Worm (Caenorhabditis elegans) whole organism, L1 larva: Measurements from ENCODE around the gene acs-1.

ENCODE experiments used
- aly-2 ChIP-seq: fragments of 150-350 bp; optimal IDR thresholded peaks from 2 replicates; lab custom pipeline; 2014; ENCODE audit warnings: missing biosample characterization, missing genetic modification characterization
- blmp-1 ChIP-seq: fragments of 150-350 bp; optimal IDR thresholded peaks from 2 replicates; lab custom pipeline; 2014; ENCODE audit warnings: missing biosample characterization, missing genetic modification characterization
- ceh-8 ChIP-seq: fragments of 200-800 bp; sonication (Bioruptor generic); optimal IDR thresholded peaks from 2 replicates; lab custom pipeline; 2018; ENCODE audit warnings: mild to moderate bottlenecking, missing genetic modification characterization, moderate library complexity, missing compliant biosample characterization
- ceh-82 ChIP-seq, 3 experiments: fragments of 150-350 bp in 1 of 3; sonication (generic microtip) in 2 of 3; optimal IDR thresholded peaks; 2 replicates each; lab custom pipeline; 2014 to 2017; ENCODE audit warnings: missing biosample characterization in 3 of 3, missing genetic modification characterization in 3 of 3
- ceh-88 ChIP-seq: fragments of 200-800 bp; sonication (Bioruptor generic); IDR thresholded peaks from 2 replicates; pipeline ENCODE4 v1.3.6; 2022; ENCODE audit warnings: missing genetic modification characterization, missing compliant biosample characterization
- ces-1 ChIP-seq: fragments of 150-350 bp; optimal IDR thresholded peaks from 2 replicates; lab custom pipeline; 2014; ENCODE audit warnings: missing biosample characterization, missing genetic modification reagents, missing genetic modification characterization
- egl-13 ChIP-seq: sonication (generic microtip); optimal IDR thresholded peaks from 2 replicates; lab custom pipeline; 2016; ENCODE audit warnings: missing genotype, missing genetic modification reagents, missing genetic modification characterization, missing compliant biosample characterization
- elt-2 ChIP-seq: sonication (generic microtip); optimal IDR thresholded peaks from 2 replicates; lab custom pipeline; 2016; ENCODE audit warnings: missing genetic modification characterization, mild to moderate bottlenecking, inconsistent platforms, missing compliant biosample characterization, missing genetic modification reagents
- ets-5 ChIP-seq: fragments of 200-800 bp; sonication (Bioruptor generic); IDR thresholded peaks from 2 replicates; pipeline ENCODE4 v1.3.6; 2022; ENCODE audit warnings: missing genetic modification characterization, missing compliant biosample characterization
- grh-1 ChIP-seq: fragments of 200-800 bp; sonication (Bioruptor generic); IDR thresholded peaks from 2 replicates; pipeline ENCODE4 v1.3.6; 2022; ENCODE audit warnings: missing genetic modification reagents, missing genetic modification characterization, missing compliant biosample characterization
- hlh-4 ChIP-seq: sonication (generic microtip); optimal IDR thresholded peaks from 2 replicates; lab custom pipeline; 2016; ENCODE audit warnings: mild to moderate bottlenecking, missing genetic modification characterization, missing compliant biosample characterization
- irx-1 ChIP-seq: sonication (generic microtip); optimal IDR thresholded peaks from 2 replicates; lab custom pipeline; 2016; ENCODE audit warnings: missing genetic modification characterization, missing compliant biosample characterization
- jun-1 ChIP-seq: fragments of 150-350 bp; optimal IDR thresholded peaks from 2 replicates; lab custom pipeline; 2014; ENCODE audit warnings: missing biosample characterization, missing genetic modification reagents, missing genetic modification characterization
- lin-14 ChIP-seq: fragments of 200-800 bp; sonication (Bioruptor generic); optimal IDR thresholded peaks from 2 replicates; lab custom pipeline; 2018; ENCODE audit warnings: mild to moderate bottlenecking, missing genetic modification characterization, moderate library complexity, missing compliant biosample characterization
- lin-35 ChIP-seq, 2 experiments: fragments of 150-350 bp; optimal IDR thresholded peaks; 2 replicates each; lab custom pipeline; 2014; ENCODE audit warnings: missing biosample characterization in 2 of 2, missing genetic modification characterization in 2 of 2, missing genetic modification reagents in 2 of 2
- lir-3 ChIP-seq: sonication (generic microtip); optimal IDR thresholded peaks from 2 replicates; lab custom pipeline; 2016; ENCODE audit warnings: mild to moderate bottlenecking, missing genetic modification characterization, moderate library complexity, missing compliant biosample characterization; ENCODE audit not compliant: poor library complexity
- mef-2 ChIP-seq: fragments of 150-350 bp; optimal IDR thresholded peaks from 2 replicates; lab custom pipeline; 2014; ENCODE audit warnings: missing biosample characterization, missing genetic modification characterization
- nhr-12 ChIP-seq: sonication (generic microtip); optimal IDR thresholded peaks from 2 replicates; lab custom pipeline; 2017; ENCODE audit warnings: missing biosample characterization, missing genetic modification characterization
- nhr-237 ChIP-seq: fragments of 150-350 bp; optimal IDR thresholded peaks from 2 replicates; lab custom pipeline; 2014; ENCODE audit warnings: missing biosample characterization, missing genetic modification characterization
- nhr-71 ChIP-seq: sonication (generic microtip); optimal IDR thresholded peaks from 2 replicates; lab custom pipeline; 2016; ENCODE audit warnings: mild to moderate bottlenecking, missing genetic modification characterization, moderate library complexity, missing compliant biosample characterization
- nhr-76 ChIP-seq: sonication (generic microtip); optimal IDR thresholded peaks from 2 replicates; lab custom pipeline; 2017; ENCODE audit warnings: missing biosample characterization, missing genetic modification characterization
- nhr-84 ChIP-seq: sonication (generic microtip); optimal IDR thresholded peaks from 2 replicates; lab custom pipeline; 2017; ENCODE audit warnings: missing biosample characterization, missing genetic modification characterization
- nhr-85 ChIP-seq: sonication (generic microtip); peaks from one replicate; lab custom pipeline; 2016; ENCODE audit warnings: missing genetic modification characterization, inconsistent platforms, missing compliant biosample characterization
- nhr-90 ChIP-seq: sonication (generic microtip); optimal IDR thresholded peaks from 2 replicates; lab custom pipeline; 2016; ENCODE audit warnings: mild to moderate bottlenecking, missing genetic modification characterization, missing compliant biosample characterization; ENCODE audit not compliant: poor library complexity
- pqm-1 ChIP-seq: sonication (generic microtip); optimal IDR thresholded peaks from 3 replicates; lab custom pipeline; 2017; ENCODE audit warnings: missing biosample characterization, missing genetic modification characterization
- snpc-4 ChIP-seq: fragments of 150-350 bp; optimal IDR thresholded peaks from 2 replicates; lab custom pipeline; 2014; ENCODE audit warnings: missing biosample characterization, missing genetic modification characterization
- sox-4 ChIP-seq: sonication (generic microtip); optimal IDR thresholded peaks from 2 replicates; lab custom pipeline; 2016; ENCODE audit warnings: missing genetic modification characterization, missing compliant biosample characterization
- swsn-7 ChIP-seq: sonication (generic microtip); optimal IDR thresholded peaks from 2 replicates; lab custom pipeline; 2016; ENCODE audit warnings: missing genetic modification characterization, missing compliant biosample characterization
- tlp-1 ChIP-seq: fragments of 150-350 bp; optimal IDR thresholded peaks from 2 replicates; lab custom pipeline; 2014; ENCODE audit warnings: missing biosample characterization, missing genetic modification characterization
- unc-30 ChIP-seq: sonication (generic microtip); optimal IDR thresholded peaks from 2 replicates; lab custom pipeline; 2017; ENCODE audit warnings: missing biosample characterization, missing genetic modification characterization
- zag-1 ChIP-seq: fragments of 150-350 bp; optimal IDR thresholded peaks from 2 replicates; lab custom pipeline; 2014; ENCODE audit warnings: missing biosample characterization, missing genetic modification characterization
- ztf-4 ChIP-seq: fragments of 150-350 bp; optimal IDR thresholded peaks from 2 replicates; lab custom pipeline; 2014; ENCODE audit warnings: missing biosample characterization, missing genetic modification characterization

Gene acs-1

DNA sequence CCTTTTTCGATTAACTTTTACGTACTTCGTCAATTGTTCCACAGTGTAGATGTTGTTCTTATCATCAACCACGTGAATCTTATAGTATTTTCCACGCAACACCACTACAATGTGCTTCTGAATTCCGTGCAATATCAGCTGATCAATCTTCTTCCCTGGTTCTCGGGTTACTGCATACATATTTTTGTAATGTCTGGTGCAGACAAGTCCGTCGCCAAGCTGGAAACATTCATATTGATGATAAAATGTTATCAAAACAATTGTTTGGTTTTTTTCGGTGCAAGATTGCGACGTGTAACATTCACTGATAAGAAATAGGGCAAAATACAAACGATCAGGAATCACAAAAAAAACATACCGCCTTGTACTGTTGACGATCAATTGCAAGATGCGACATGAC is 32.3 kb upstream of the acs-1 start:
- TF ChIP-seq lin-35 (GFP tag; optimal IDR thresholded peaks at IDR 0.05; lab: Kevin White, UChicago) (peak in 1 of 2 experiments; percentile 8), elt-2 (tag; lab: Kevin White, UChicago) (peak; percentile 67), nhr-237 (tag; lab: Kevin White, UChicago) (no peak)

DNA sequence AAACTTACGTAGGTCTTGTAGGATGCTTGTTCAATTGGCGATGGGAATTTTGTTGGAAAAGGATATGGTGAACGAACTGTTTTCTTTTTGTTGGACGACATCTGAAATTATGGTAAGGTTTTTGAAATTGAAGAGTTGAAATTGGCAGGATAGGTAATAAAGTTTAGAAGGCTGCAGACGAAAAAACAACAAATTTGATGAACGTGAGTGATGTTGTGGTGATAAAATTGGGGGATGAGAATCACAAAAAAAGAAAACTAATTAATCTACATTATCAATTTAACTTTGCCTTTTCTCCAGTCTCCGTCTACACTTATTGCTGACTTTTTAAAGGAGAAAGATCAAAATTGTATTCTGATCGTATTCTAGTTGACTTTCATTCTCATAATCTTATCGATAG is 31.0 kb upstream of the acs-1 start, which contains the start of gene cpt-6:
Gene cpt-6, minus strand, starts transcription at position 101 of the 400 bp plus-strand sequence.
- no peak for TF ChIP-seq ceh-88 (GFP tag; lab: Robert Waterston, UW)
- TF ChIP-seq nhr-85: peak; percentile 65

DNA sequence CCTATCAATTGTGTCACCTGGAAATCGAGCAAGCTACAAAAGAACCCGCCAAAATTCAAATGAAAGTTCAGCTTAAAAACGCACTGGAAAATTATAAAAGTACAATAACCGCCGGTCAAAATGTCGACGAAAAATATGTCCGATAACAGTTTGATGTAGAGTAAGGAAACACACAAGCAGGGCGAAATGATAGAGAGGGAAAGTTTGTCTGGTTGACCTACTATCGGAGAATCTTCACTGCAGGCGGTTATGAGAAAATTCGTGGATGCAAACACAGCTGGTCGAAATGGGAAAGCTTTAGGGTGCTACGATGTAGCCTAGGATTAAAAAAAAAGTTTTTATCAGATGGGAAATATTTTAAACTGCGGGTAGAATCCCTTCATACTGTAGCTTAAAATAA is 29.4 kb upstream of the acs-1 start:
- peak; percentile 94 for TF ChIP-seq blmp-1 (tag; lab: Kevin White, UChicago)
- no peak for TF ChIP-seq tlp-1 (tag; lab: Kevin White, UChicago)

DNA sequence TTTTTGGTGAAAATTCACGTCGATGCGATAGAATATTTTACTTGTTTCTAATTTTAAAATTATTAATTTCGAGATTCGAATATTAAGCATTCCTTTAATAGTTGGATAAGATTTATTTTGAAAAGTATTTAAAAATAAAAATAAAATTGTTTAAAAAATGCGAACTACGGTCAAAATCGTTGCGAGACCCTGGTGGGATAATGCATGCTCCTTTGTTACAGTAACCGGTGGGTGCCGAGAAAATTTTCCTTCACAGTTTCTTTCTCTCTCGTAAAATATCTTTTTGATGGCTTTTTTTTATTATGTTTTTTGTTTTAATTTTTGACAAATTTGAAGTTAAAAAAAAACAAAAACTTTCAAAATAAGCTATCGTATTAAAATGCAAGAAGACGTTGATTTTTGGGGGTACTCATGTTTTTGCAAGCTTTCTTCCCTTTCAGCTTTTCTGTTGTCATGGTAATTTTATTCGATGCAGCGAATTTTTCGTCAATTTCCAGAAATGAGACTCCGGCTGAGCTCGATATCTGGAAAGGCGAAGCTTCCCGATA is 28.1 kb upstream of the acs-1 start, which contains the start of gene dgtr-1:
Gene dgtr-1, plus strand, starts transcription at position 498 of the 548 bp plus-strand sequence.
- TF ChIP-seq pqm-1 (no peak), grh-1 (GFP tag; lab: Robert Waterston, UW) (no peak), ets-5 (GFP tag; lab: Robert Waterston, UW) (no peak), irx-1 (tag; lab: Kevin White, UChicago) (no peak), mef-2 (no peak), nhr-90 (tag; lab: Kevin White, UChicago) (no peak), ceh-82 (tag; optimal IDR thresholded peaks at IDR 0.05; lab: Kevin White, UChicago) (no peak), lir-3 (tag; lab: Kevin White, UChicago) (no peak), zag-1 (tag; lab: Kevin White, UChicago) (no peak), nhr-71 (no peak), unc-30 (tag; lab: Kevin White, UChicago) (no peak), ztf-4 (tag; lab: Kevin White, UChicago) (no peak), jun-1 (tag; lab: Kevin White, UChicago) (no peak), ceh-8 (GFP tag; lab: Kevin White, UChicago) (no peak), sox-4 (tag; lab: Kevin White, UChicago) (no peak), snpc-4 (tag; lab: Kevin White, UChicago) (no peak)

DNA sequence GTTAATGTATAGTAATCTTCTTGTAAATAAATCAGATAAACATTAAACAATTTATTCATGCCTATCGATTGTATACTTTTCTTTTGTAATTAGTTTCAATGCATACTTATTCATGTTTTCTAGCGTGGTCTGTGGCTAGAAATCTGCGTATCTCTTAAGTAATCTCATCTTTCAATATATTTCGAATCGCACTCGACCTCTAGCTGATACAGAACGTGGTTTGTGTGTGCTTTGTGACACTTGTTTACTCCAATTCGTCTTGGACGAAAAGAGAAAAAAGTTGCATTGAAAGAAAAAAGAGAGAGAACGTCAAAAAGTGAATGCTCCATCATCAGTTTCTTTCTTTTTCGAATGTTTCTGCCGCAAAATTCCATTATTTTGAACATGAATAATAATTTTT is 26.3 kb upstream of the acs-1 start:
- peak; percentile 11 for TF ChIP-seq lin-14 (GFP tag; lab: Kevin White, UChicago)
- TF ChIP-seq hlh-4 (tag; lab: Kevin White, UChicago): no peak
- no peak for TF ChIP-seq egl-13 (tag; lab: Kevin White, UChicago)
- TF ChIP-seq, all 84 proteins: peak for 1

DNA sequence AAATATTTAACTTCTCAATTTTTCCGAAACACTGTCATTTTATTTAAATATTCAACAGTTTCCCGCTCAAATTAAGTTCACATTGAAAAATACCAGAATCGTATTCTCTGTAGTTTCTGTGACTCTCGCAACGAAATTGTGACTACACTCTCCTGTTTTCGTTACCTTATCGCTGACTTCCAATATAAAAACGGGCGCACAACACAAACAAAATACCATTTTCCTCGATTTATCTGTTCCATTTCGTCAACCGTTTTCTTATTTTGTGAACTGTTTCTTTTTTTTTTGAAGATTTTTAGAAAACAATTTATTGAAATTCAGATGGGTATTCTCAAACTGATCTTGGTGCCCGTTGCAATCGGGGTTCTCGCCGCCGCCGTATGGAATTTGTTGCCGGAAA is 25.9 kb upstream of the acs-1 start, which contains the start of gene W01A11.1:
Gene W01A11.1, plus strand, starts transcription at position 322 of the 400 bp plus-strand sequence.
- TF ChIP-seq nhr-12 (no peak), ces-1 (GFP tag; lab: Kevin White, UChicago) (no peak), nhr-76 (tag; lab: Kevin White, UChicago) (no peak), aly-2 (tag; lab: Kevin White, UChicago) (no peak), unc-30 (tag; lab: Kevin White, UChicago) (no peak), nhr-84 (tag; lab: Kevin White, UChicago) (no peak), nhr-237 (tag; lab: Kevin White, UChicago) (no peak), swsn-7 (tag; lab: Kevin White, UChicago) (no peak), snpc-4 (tag; lab: Kevin White, UChicago) (no peak)
